Worm (Caenorhabditis elegans): ENCODE data around the gene srh-247.

DNA sequence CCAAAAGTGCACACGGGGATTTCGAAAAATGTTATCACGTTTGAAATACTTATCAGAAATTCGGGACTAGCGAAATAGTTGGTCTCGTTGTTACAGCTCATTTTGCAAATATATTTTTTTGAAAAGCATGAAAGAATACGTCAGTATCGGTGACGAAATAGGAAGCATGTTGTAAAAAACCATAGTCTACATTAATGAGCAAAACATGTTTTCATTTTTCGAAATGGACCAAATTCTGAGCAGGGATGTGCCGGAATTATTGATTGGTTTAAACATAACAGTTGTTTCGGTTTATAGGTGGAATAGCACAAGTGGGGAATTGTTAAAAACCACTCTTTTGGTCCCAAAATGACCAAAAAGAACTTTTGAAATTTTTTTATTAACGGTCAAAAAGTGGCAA is at the start of gene srh-247:
- TF ChIP-seq fos-1 (tag; optimal IDR thresholded peaks at IDR 0.05) (no peak), lin-39 (tag; optimal IDR thresholded peaks at IDR 0.05) (no peak), ama-1 (optimal IDR thresholded peaks at IDR 0.05) (no peak), dmd-8 (GFP tag; IDR thresholded peaks at IDR 0.05) (no peak), nhr-11 (tag; optimal IDR thresholded peaks at IDR 0.05) (no peak), ceh-82 (tag; optimal IDR thresholded peaks at IDR 0.05) (no peak), aly-2 (tag; optimal IDR thresholded peaks at IDR 0.05) (no peak), lin-15B (tag; optimal IDR thresholded peaks at IDR 0.05) (no peak), ces-1 (GFP tag; optimal IDR thresholded peaks at IDR 0.05) (no peak), daf-12 (tag; optimal IDR thresholded peaks at IDR 0.05) (no peak)
